Worm (Caenorhabditis elegans) whole organism, mixed stage, embryonic: ENCODE measurements around the gene Y71H10B.1.
A peak's percentile ranks its signal among the peaks of the same experiment; 100 is the strongest.

Experiments
- M03D4.4 ChIP-seq: sonication (generic microtip); optimal IDR thresholded peaks from 2 replicates; lab custom pipeline; 2017; ENCODE audit warnings: mild to moderate bottlenecking, missing genetic modification characterization, missing compliant biosample characterization
- bed-3 ChIP-seq: fragments of 200-800 bp; sonication (Bioruptor generic); optimal IDR thresholded peaks from 3 replicates; lab custom pipeline; 2018; ENCODE audit warnings: mild to moderate bottlenecking, missing genetic modification characterization, moderate library complexity, missing compliant biosample characterization
- blmp-1 ChIP-seq: fragments of 150-350 bp; optimal IDR thresholded peaks from 2 replicates; lab custom pipeline; 2014; ENCODE audit warnings: missing biosample characterization, missing genetic modification characterization
- ceh-43 ChIP-seq: fragments of 200-800 bp; sonication (Bioruptor generic); optimal IDR thresholded peaks from 2 replicates; lab custom pipeline; 2018; ENCODE audit warnings: mild to moderate bottlenecking, missing genetic modification characterization, moderate library complexity, missing compliant biosample characterization
- ceh-83 ChIP-seq: fragments of 200-800 bp; sonication (Bioruptor generic); optimal IDR thresholded peaks from 2 replicates; lab custom pipeline; 2018; ENCODE audit warnings: mild to moderate bottlenecking, missing genetic modification characterization, missing compliant biosample characterization
- ces-1 ChIP-seq: fragments of 150-350 bp; optimal IDR thresholded peaks from 2 replicates; lab custom pipeline; 2014; ENCODE audit warnings: missing biosample characterization, missing genetic modification reagents, missing genetic modification characterization
- cnd-1 ChIP-seq: fragments of 200-800 bp; sonication (Bioruptor generic); optimal IDR thresholded peaks from 2 replicates; lab custom pipeline; 2018; ENCODE audit warnings: mild to moderate bottlenecking, missing genetic modification characterization, missing compliant biosample characterization
- elt-1 ChIP-seq: sonication (generic microtip); optimal IDR thresholded peaks from 2 replicates; lab custom pipeline; 2017; ENCODE audit warnings: missing genetic modification characterization, mild to moderate bottlenecking, missing compliant biosample characterization, antibody characterized with exemption, moderate library complexity, borderline replicate concordance; ENCODE audit not compliant: insufficient read depth
- elt-3 ChIP-seq: fragments of 150-350 bp; optimal IDR thresholded peaks from 2 replicates; lab custom pipeline; 2014; ENCODE audit warnings: missing biosample characterization, missing genetic modification characterization
- flh-1 ChIP-seq: fragments of 200-800 bp; sonication (Bioruptor generic); optimal IDR thresholded peaks from 2 replicates; lab custom pipeline; 2018; ENCODE audit warnings: mild to moderate bottlenecking, missing genetic modification characterization, moderate library complexity, missing compliant biosample characterization
- ham-2 ChIP-seq: fragments of 200-800 bp; sonication (Bioruptor generic); optimal IDR thresholded peaks from 2 replicates; lab custom pipeline; 2018; ENCODE audit warnings: mild to moderate bottlenecking, missing genetic modification characterization, missing compliant biosample characterization
- lin-13 ChIP-seq: fragments of 150-350 bp; optimal IDR thresholded peaks from 2 replicates; lab custom pipeline; 2014; ENCODE audit warnings: missing biosample characterization, missing genetic modification characterization
- lin-32 ChIP-seq: fragments of 200-800 bp; sonication (Bioruptor generic); optimal IDR thresholded peaks from 2 replicates; lab custom pipeline; 2018; ENCODE audit warnings: mild to moderate bottlenecking, missing genetic modification characterization, missing compliant biosample characterization
- lsy-2 ChIP-seq: fragments of 150-350 bp; optimal IDR thresholded peaks from 2 replicates; lab custom pipeline; 2014; ENCODE audit warnings: missing biosample characterization, missing genetic modification characterization
- mab-5 ChIP-seq: fragments of 150-350 bp; optimal IDR thresholded peaks from 2 replicates; lab custom pipeline; 2014; ENCODE audit warnings: missing biosample characterization, missing genetic modification characterization
- mep-1 ChIP-seq: fragments of 150-350 bp; optimal IDR thresholded peaks from 2 replicates; lab custom pipeline; 2017; ENCODE audit warnings: missing biosample characterization, missing genetic modification reagents, missing genetic modification characterization, inconsistent platforms
- mls-2 ChIP-seq: sonication (generic microtip); optimal IDR thresholded peaks from 2 replicates; lab custom pipeline; 2016; ENCODE audit warnings: mild to moderate bottlenecking, missing genetic modification characterization, moderate library complexity, missing compliant biosample characterization
- nhr-12 ChIP-seq: fragments of 150-350 bp; optimal IDR thresholded peaks from 2 replicates; lab custom pipeline; 2014; ENCODE audit warnings: missing biosample characterization, missing genetic modification characterization
- nhr-237 ChIP-seq: fragments of 150-350 bp; optimal IDR thresholded peaks from 2 replicates; lab custom pipeline; 2014; ENCODE audit warnings: missing biosample characterization, missing genetic modification characterization
- nhr-28 ChIP-seq: fragments of 150-350 bp; optimal IDR thresholded peaks from 2 replicates; lab custom pipeline; 2014; ENCODE audit warnings: missing biosample characterization, missing genetic modification characterization
- sem-2 ChIP-seq: fragments of 200-800 bp; sonication (Bioruptor generic); optimal IDR thresholded peaks from 2 replicates; lab custom pipeline; 2018; ENCODE audit warnings: mild to moderate bottlenecking, missing genetic modification characterization, missing compliant biosample characterization
- snpc-4 ChIP-seq: fragments of 150-350 bp; optimal IDR thresholded peaks from 2 replicates; lab custom pipeline; 2014; ENCODE audit warnings: missing biosample characterization, missing genetic modification characterization
- sptf-1 ChIP-seq: sonication (generic microtip); optimal IDR thresholded peaks from 2 replicates; lab custom pipeline; 2017; ENCODE audit warnings: mild to moderate bottlenecking, missing genetic modification characterization, moderate library complexity, missing compliant biosample characterization
- unc-120 ChIP-seq: sonication (generic microtip); optimal IDR thresholded peaks from 2 replicates; lab custom pipeline; 2017; ENCODE audit warnings: missing genetic modification characterization, missing compliant biosample characterization; ENCODE audit not compliant: poor library complexity, severe bottlenecking
- unc-62 ChIP-seq: fragments of 150-350 bp; optimal IDR thresholded peaks from 2 replicates; lab custom pipeline; 2014; ENCODE audit warnings: missing biosample characterization, missing genetic modification reagents, missing genetic modification characterization
- zip-8 ChIP-seq: fragments of 150-350 bp; optimal IDR thresholded peaks from 2 replicates; lab custom pipeline; 2014; ENCODE audit warnings: missing biosample characterization, missing genetic modification characterization
- ztf-11 ChIP-seq: fragments of 150-350 bp; optimal IDR thresholded peaks from 2 replicates; lab custom pipeline; 2014; ENCODE audit warnings: missing biosample characterization, missing genetic modification characterization

Y71H10B.1 gene

DNA sequence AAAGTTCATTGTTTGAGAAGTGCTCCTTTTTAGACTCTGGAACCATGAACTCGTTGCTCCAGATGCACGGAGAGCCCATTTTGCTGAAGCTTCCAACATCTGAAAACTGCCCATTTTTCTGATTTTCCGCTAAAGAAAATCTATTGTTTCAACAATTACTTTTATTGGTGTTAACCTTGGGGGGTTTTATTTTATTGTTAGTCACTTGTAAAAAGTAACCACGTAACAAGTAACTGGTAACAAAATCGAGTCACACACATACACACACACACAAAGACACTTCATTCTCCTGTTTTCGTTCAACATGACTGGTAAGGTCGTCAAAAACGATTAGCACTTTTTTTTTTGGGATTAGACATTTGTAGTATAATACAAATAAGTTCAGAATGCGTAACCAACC is 37.3 kb upstream of the Y71H10B.1 start:
- TF ChIP-seq ceh-43 (GFP tag; lab: Kevin White, UChicago) (no peak), ham-2 (GFP tag; lab: Kevin White, UChicago) (no peak), ceh-83 (no peak), mep-1 (tag; lab: Kevin White, UChicago) (no peak)
- TF ChIP-seq, all 35 proteins: peak for 0

DNA sequence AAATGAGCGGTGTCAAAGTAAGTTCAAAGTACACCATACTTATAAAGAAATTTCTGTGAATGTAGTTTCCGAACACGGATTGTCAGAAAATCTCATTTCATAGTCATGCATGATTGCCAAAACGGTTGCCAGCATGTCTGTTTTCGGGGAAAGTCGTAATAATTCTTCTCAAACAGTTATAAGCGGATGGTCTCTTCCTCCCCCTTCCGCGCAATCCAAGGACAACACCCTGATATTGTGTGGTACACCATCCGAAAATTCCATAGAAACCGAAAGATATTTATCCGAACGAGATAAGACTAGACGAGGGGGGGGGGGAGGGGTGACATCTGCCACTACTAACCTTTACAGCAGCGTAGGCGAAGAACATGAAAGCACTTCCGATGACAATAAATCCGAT is 34.5 kb upstream of the Y71H10B.1 start:
- TF ChIP-seq ham-2 (GFP tag; lab: Kevin White, UChicago): peak; percentile 61
- TF ChIP-seq M03D4.4 (tag; lab: Kevin White, UChicago): no peak
- TF ChIP-seq mls-2: no peak
- no peak for TF ChIP-seq lsy-2 (tag; lab: Kevin White, UChicago)
- TF ChIP-seq lin-32 (GFP tag; lab: Kevin White, UChicago): no peak
- peak; percentile 41 for TF ChIP-seq blmp-1

DNA sequence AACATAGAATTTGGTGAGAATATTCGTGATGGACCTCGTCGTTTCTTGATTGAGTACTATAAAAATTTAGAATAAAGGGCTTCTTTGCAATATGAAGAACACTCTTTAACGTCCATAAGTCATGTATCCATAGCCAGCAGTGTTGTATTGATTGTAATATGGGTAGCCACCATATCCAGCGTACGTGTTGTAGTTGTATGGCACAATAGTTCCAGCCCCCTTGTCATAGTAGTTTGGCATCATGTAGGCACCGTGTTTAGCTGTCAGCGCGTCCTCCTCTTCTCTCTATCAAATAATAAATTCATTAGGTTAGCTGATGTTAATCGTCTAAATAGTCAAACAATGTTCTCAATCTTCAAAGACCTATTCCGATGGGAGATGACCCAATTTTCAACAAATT is 33.2 kb upstream of the Y71H10B.1 start:
- TF ChIP-seq unc-62 (GFP tag; lab: Kevin White, UChicago): no peak
- TF ChIP-seq ztf-11: no peak
- TF ChIP-seq cnd-1: no peak
- no peak for TF ChIP-seq lin-13 (tag; lab: Kevin White, UChicago)
- no peak for TF ChIP-seq lin-32 (GFP tag; lab: Kevin White, UChicago)

DNA sequence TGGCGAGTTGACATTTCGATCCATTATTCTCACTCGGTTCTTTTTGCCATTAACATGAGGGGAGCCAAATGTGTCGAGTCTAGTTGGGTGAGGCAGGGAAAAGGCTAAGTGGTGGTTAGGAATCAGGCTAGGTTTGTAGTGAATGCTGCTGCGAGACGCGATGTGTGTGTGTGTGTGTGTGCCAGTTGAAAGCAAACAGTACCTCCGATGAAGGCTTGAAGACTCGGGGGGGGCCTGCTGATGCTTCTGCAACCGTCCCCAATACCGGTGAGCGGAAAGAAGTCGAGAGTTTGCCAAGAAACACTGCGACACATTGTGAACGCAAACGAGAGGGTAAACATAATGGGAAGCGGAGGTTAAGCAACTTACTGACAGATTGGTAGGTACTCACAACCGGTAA is 30.9 kb upstream of the Y71H10B.1 start, which contains the start of gene F53B3.3:
TSS of gene F53B3.3 (minus strand) at position 101 of the 400 bp plus-strand sequence.
- TF ChIP-seq sptf-1 (peak; percentile 10), mep-1 (tag; lab: Kevin White, UChicago) (no peak)

DNA sequence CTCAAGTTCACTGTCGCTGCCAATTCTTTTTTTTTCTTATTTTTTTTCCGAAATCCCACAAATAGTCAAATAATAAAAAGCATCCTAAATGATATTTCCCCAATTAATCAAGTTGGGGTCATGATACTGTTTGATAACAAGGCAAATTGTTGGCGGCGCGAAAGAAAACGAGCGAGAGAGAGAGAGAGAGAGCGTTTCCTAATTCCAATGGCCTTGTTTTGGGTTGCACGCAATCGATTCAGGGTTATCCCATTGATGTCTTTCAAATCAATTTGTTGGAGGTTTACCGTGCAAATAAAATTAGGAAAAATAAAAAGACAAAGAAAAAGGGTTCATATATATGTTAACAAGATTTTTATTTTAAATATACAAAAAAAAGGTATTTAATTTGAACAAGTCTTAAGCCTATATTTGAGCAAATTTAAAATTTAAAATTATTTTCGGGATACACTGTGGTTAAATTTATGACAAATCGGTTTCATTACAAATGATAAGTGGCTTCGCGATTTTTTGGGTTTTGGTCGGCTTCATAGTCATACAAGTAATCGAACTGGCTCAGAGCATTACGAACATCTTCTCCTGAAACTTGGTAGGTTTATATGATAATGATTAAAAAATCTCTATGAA is 25.6 kb upstream of the Y71H10B.1 start:
- TF ChIP-seq sptf-1: no peak
- no peak for TF ChIP-seq nhr-28 (tag; lab: Kevin White, UChicago)
- no peak for TF ChIP-seq sem-2 (GFP tag; lab: Kevin White, UChicago)
- TF ChIP-seq, all 35 proteins: peak for 0

DNA sequence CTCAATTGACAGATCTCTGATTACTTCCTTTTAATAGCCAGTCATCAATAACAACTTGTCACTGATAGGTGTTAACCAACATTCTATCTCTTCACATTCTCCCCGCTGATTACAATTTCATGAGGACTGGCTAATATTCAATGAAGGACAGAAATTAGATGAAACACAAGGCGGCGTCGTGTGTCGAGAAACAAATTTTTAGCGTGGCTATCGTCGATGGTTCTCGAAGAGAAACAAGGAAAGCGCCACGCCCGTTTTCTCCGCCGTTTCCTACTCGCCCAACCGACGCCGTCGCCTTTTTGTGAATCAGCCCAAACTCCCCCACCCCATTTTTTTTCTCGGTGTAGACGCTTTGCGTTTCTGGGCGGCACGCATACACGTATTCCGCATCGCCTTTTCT is 23.9 kb upstream of the Y71H10B.1 start, which contains the start of gene F53B3.6:
TSS of gene F53B3.6 (plus strand) at position 284 of the 400 bp plus-strand sequence.
- TF ChIP-seq snpc-4 (tag; lab: Kevin White, UChicago) (no peak), elt-3 (tag; lab: Kevin White, UChicago) (no peak), bed-3 (GFP tag; lab: Kevin White, UChicago) (no peak), zip-8 (tag; lab: Kevin White, UChicago) (no peak), ztf-11 (no peak)

DNA sequence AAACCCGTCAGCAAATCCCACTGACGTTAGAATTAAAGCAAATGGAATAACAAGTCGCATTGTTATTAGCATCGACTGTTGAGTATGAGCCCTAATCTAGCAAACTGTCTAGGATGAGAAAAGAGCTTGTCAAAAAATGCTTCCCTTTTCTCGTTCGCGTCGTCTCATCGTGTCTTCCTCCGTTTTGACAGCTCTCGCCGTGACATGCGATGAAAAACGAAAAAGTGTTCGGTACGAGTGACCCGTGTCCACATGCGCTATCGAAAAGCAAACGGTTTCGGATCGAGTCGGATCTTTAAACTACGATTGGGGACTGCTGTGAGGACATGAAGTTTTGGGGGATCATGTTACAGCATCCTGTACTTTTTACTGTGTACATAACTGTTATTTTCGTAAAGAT is 22.3 kb upstream of the Y71H10B.1 start, which contains the start of gene comt-1:
TSS of gene comt-1 (minus strand) at position 101 of the 400 bp plus-strand sequence.
- TF ChIP-seq snpc-4 (tag; lab: Kevin White, UChicago) (no peak), cnd-1 (no peak), mab-5 (tag; lab: Kevin White, UChicago) (no peak), ztf-11 (no peak), zip-8 (tag; lab: Kevin White, UChicago) (no peak), sptf-1 (no peak), ces-1 (GFP tag; lab: Kevin White, UChicago) (no peak), blmp-1 (no peak), flh-1 (GFP tag; lab: Kevin White, UChicago) (no peak), nhr-12 (tag; lab: Kevin White, UChicago) (no peak), elt-1 (tag; lab: Kevin White, UChicago) (no peak), unc-120 (no peak), nhr-237 (no peak), bed-3 (GFP tag; lab: Kevin White, UChicago) (no peak), lin-32 (GFP tag; lab: Kevin White, UChicago) (no peak)
- TF ChIP-seq, all 35 proteins: peak for 0
